Fruit fly (Drosophila melanogaster) whole organism, embryonic: ENCODE data around the gene ND-B16.6.

ENCODE experiments used
- ATbp ChIP-seq: fragments of 200-800 bp; sonication (Bioruptor generic); optimal IDR thresholded peaks from 2 replicates; lab custom pipeline; 2017; ENCODE audit warnings: missing biosample characterization, mild to moderate bottlenecking, missing genetic modification characterization, missing genetic modification reagents
- Adf1 ChIP-seq: fragments of 200-800 bp; sonication (Bioruptor generic); IDR thresholded peaks from 2 replicates; pipeline ENCODE4 v1.3.6; 2022; ENCODE audit warnings: missing biosample characterization, missing genetic modification characterization
- CG12155 ChIP-seq: fragments of 200-800 bp; sonication (Bioruptor generic); optimal IDR thresholded peaks from 3 replicates; lab custom pipeline; 2016; ENCODE audit warnings: missing biosample characterization, missing genetic modification characterization
- CG12769 ChIP-seq: fragments of 200-800 bp; sonication (Bioruptor generic); optimal IDR thresholded peaks from 2 replicates; lab custom pipeline; 2019; ENCODE audit warnings: missing biosample characterization, mild to moderate bottlenecking, missing genetic modification characterization, moderate library complexity
- CG13296 ChIP-seq: fragments of 200-800 bp; sonication (Bioruptor generic); optimal IDR thresholded peaks from 3 replicates; lab custom pipeline; 2018; ENCODE audit warnings: missing biosample characterization, mild to moderate bottlenecking, missing genetic modification characterization
- CG13894 ChIP-seq: fragments of 200-800 bp; sonication (Bioruptor generic); optimal IDR thresholded peaks from 3 replicates; lab custom pipeline; 2018; ENCODE audit warnings: missing biosample characterization, mild to moderate bottlenecking, missing genetic modification characterization, moderate library complexity
- CG1529 ChIP-seq: fragments of 200-800 bp; sonication (Bioruptor generic); optimal IDR thresholded peaks from 3 replicates; lab custom pipeline; 2018; ENCODE audit warnings: missing biosample characterization, missing genetic modification characterization
- CG15696 ChIP-seq: fragments of 200-800 bp; sonication (Bioruptor generic); optimal IDR thresholded peaks from 2 replicates; lab custom pipeline; 2019; ENCODE audit warnings: missing biosample characterization, mild to moderate bottlenecking, missing genetic modification characterization, moderate library complexity
- CG17612 ChIP-seq: fragments of 200-800 bp; sonication (Bioruptor generic); IDR thresholded peaks from 2 replicates; pipeline ENCODE4 v1.3.6; 2022; ENCODE audit warnings: missing biosample characterization, missing genetic modification characterization
- CG1832 ChIP-seq: fragments of 200-800 bp; sonication (Bioruptor generic); optimal IDR thresholded peaks from 2 replicates; lab custom pipeline; 2017; ENCODE audit warnings: missing biosample characterization, mild to moderate bottlenecking, missing genetic modification characterization, inconsistent platforms
- CG42726 ChIP-seq: fragments of 200-800 bp; sonication (Bioruptor generic); IDR thresholded peaks from 2 replicates; pipeline ENCODE4 v1.3.6; 2022; ENCODE audit warnings: missing biosample characterization, missing genetic modification characterization; ENCODE audit not compliant: partially characterized antibody
- CG6175 ChIP-seq: fragments of 200-800 bp; sonication (Bioruptor generic); IDR thresholded peaks from 3 replicates; pipeline ENCODE4 v1.3.6; 2022; ENCODE audit warnings: missing biosample characterization, missing genetic modification characterization
- CG7357 ChIP-seq: fragments of 200-800 bp; sonication (Bioruptor generic); IDR thresholded peaks from 3 replicates; pipeline ENCODE4 v1.3.6; 2022; ENCODE audit warnings: missing biosample characterization, missing genetic modification characterization
- CG8089 ChIP-seq: fragments of 200-800 bp; sonication (Bioruptor generic); optimal IDR thresholded peaks from 3 replicates; lab custom pipeline; 2016; ENCODE audit warnings: missing biosample characterization, missing genetic modification characterization
- CG8944 ChIP-seq: fragments of 200-800 bp; sonication (Bioruptor generic); optimal IDR thresholded peaks from 3 replicates; lab custom pipeline; 2016; ENCODE audit warnings: missing biosample characterization, missing genetic modification characterization
- Dbx ChIP-seq: fragments of 200-800 bp; sonication (Bioruptor generic); IDR thresholded peaks from 3 replicates; pipeline ENCODE4 v1.3.6; 2022; ENCODE audit warnings: missing biosample characterization, missing genetic modification characterization
- Drgx ChIP-seq: fragments of 200-800 bp; sonication (Bioruptor generic); IDR thresholded peaks from 2 replicates; pipeline ENCODE4 v1.3.6; 2022; ENCODE audit warnings: missing biosample characterization, missing genetic modification characterization
- Gug ChIP-seq: fragments of 200-800 bp; sonication (Bioruptor generic); IDR thresholded peaks from 4 replicates; pipeline ENCODE4 v1.3.6; 2022; ENCODE audit warnings: missing biosample characterization, missing genetic modification characterization
- HLH4C ChIP-seq: fragments of 200-800 bp; sonication (Bioruptor generic); IDR thresholded peaks from 3 replicates; pipeline ENCODE4 v1.3.6; 2022; ENCODE audit warnings: missing biosample characterization, missing genetic modification characterization; ENCODE audit not compliant: partially characterized antibody
- NK7.1 ChIP-seq: fragments of 200-800 bp; sonication (Bioruptor generic); optimal IDR thresholded peaks from 3 replicates; lab custom pipeline; 2016; ENCODE audit warnings: missing biosample characterization, missing genetic modification characterization
- Oaz ChIP-seq: fragments of 200-800 bp; sonication (Bioruptor generic); IDR thresholded peaks from 2 replicates; pipeline ENCODE4 v1.3.6; 2022; ENCODE audit warnings: missing biosample characterization, missing genetic modification characterization
- Six4 ChIP-seq: fragments of 200-800 bp; sonication (Bioruptor generic); optimal IDR thresholded peaks from 2 replicates; lab custom pipeline; 2016; ENCODE audit warnings: missing biosample characterization, missing genetic modification characterization
- al ChIP-seq: fragments of 200-800 bp; sonication (Bioruptor generic); IDR thresholded peaks from 2 replicates; pipeline ENCODE4 v1.3.6; 2022; ENCODE audit warnings: missing biosample characterization, missing genetic modification characterization
- bab2 ChIP-seq: fragments of 200-800 bp; sonication (Bioruptor generic); optimal IDR thresholded peaks from 2 replicates; lab custom pipeline; 2016; ENCODE audit warnings: missing biosample characterization, missing genetic modification characterization
- bsh ChIP-seq, 2 experiments: fragments of 200-800 bp; sonication (Bioruptor generic); optimal IDR thresholded peaks; 2 replicates each; lab custom pipeline; 2017 to 2018; ENCODE audit warnings: mild to moderate bottlenecking in 2 of 2, missing biosample characterization in 2 of 2, missing genetic modification characterization in 2 of 2, moderate library complexity in 1 of 2
- dpn ChIP-seq, 2 experiments: fragments of 200-800 bp; sonication (Bioruptor generic); optimal IDR thresholded peaks; 3 replicates each; lab custom pipeline; 2016; ENCODE audit warnings: missing biosample characterization in 2 of 2, missing genetic modification characterization in 2 of 2
- jumu ChIP-seq: fragments of 200-800 bp; sonication (Bioruptor generic); optimal IDR thresholded peaks from 3 replicates; lab custom pipeline; 2016; ENCODE audit warnings: missing biosample characterization, missing genetic modification characterization
- nau ChIP-seq: fragments of 200-800 bp; sonication (Bioruptor generic); optimal IDR thresholded peaks from 3 replicates; lab custom pipeline; 2017; ENCODE audit warnings: missing biosample characterization, mild to moderate bottlenecking, missing genetic modification characterization, missing genetic modification reagents
- pan ChIP-seq, 4 experiments: fragments of >200 bp in 3 of 4; fragments of 200-800 bp in 1 of 4; sonication (Bioruptor generic) in 1 of 4; optimal IDR thresholded peaks in 3 of 4; IDR thresholded peaks in 1 of 4; 2 replicates each; pipeline versions ENCODE4 v1.3.6 to Lab custom; 2017 to 2022; ENCODE audit warnings: missing biosample characterization in 2 of 4, missing genetic modification characterization in 2 of 4, mixed read lengths in 1 of 4
- pros ChIP-seq: fragments of 200-800 bp; sonication (Bioruptor generic); optimal IDR thresholded peaks from 3 replicates; lab custom pipeline; 2019; ENCODE audit warnings: missing biosample characterization, mild to moderate bottlenecking, missing genetic modification characterization, moderate library complexity
- ranshi ChIP-seq: fragments of 200-800 bp; sonication (Bioruptor generic); IDR thresholded peaks from 2 replicates; pipeline ENCODE4 v1.3.6; 2022; ENCODE audit warnings: missing biosample characterization, missing genetic modification characterization
- repo ChIP-seq: fragments of 200-800 bp; sonication (Bioruptor generic); optimal IDR thresholded peaks from 2 replicates; lab custom pipeline; 2016; ENCODE audit warnings: missing biosample characterization, missing genetic modification characterization
- sens ChIP-seq: fragments of 200-800 bp; sonication (Bioruptor generic); peaks from one replicate; lab custom pipeline; 2016; ENCODE audit warnings: missing biosample characterization, missing genetic modification characterization
- sens-2 ChIP-seq: fragments of 200-800 bp; sonication (Bioruptor generic); IDR thresholded peaks from 2 replicates; pipeline ENCODE4 v1.3.6; 2022; ENCODE audit warnings: missing biosample characterization, missing genetic modification characterization
- slbo ChIP-seq: fragments of 200-800 bp; sonication (Bioruptor generic); IDR thresholded peaks from 2 replicates; pipeline ENCODE4 v1.3.6; 2022; ENCODE audit warnings: missing biosample characterization, missing genetic modification characterization
- tgo ChIP-seq: fragments of 200-800 bp; sonication (Bioruptor generic); IDR thresholded peaks from 3 replicates; pipeline ENCODE4 v1.3.6; 2022; ENCODE audit warnings: missing biosample characterization, missing genetic modification characterization

The ND-B16.6 gene

DNA sequence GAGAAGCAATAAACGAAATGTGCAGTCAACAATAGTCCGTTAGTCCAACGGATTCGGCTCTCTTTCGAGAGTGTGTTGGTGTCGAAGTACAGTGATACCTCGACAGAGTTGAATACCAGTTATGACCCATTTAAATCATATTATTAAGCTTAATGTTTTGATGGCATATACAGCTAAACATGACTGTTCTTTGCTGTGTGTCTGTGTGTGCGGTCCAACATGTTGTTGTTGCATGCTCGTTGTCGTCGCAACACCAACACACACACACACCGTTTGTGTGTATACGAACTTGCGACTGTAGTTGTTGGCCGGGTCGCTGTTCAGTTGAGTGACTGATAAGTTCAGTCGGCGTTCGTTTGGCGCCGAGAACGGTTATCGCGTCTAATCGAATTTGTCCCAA is 41.3 kb downstream of the ND-B16.6 start, which contains the start of gene CG15894 (continued):
- TF ChIP-seq ranshi (GFP tag; lab: Robert Waterston, UW) (peak; percentile 18; the same call in 1 of the 2 replicates), ATbp (no peak), jumu (GFP tag; lab: Kevin White, UChicago) (no peak), NK7.1 (GFP tag; lab: Kevin White, UChicago) (no peak), Gug (no peak), Six4 (no peak), repo (no peak), Dbx (GFP tag; lab: Robert Waterston, UW) (no peak), pan (optimal IDR thresholded peaks at IDR 0.05; lab: Kevin White, UChicago) (no peak), pan (GFP tag; optimal IDR thresholded peaks at IDR 0.05 in 1 of 2, IDR thresholded peaks at IDR 0.05 in 1 of 2) (no peak), pros (no peak), CG8089 (no peak), HLH4C (GFP tag; lab: Robert Waterston, UW) (no peak), al (GFP tag; lab: Robert Waterston, UW) (no peak), CG8944 (GFP tag; lab: Kevin White, UChicago) (no peak), CG13894 (tag; lab: Kevin White, UChicago) (peak; percentile 12), tgo (GFP tag; lab: Robert Waterston, UW) (no peak), CG15696 (tag; lab: Kevin White, UChicago) (no peak), CG42726 (GFP tag; lab: Robert Waterston, UW) (no peak), dpn (GFP tag; optimal IDR thresholded peaks at IDR 0.05; lab: Kevin White, UChicago) (no peak), bsh (GFP tag; optimal IDR thresholded peaks at IDR 0.05; lab: Kevin White, UChicago) (no peak), CG12769 (tag; lab: Kevin White, UChicago) (peak; percentile 9), sens-2 (no peak), Oaz (no peak), sens (GFP tag; lab: Kevin White, UChicago) (peak; percentile 68), CG13296 (GFP tag; lab: Kevin White, UChicago) (peak; percentile 8), CG17612 (GFP tag; lab: Robert Waterston, UW) (no peak), CG1529 (GFP tag; lab: Kevin White, UChicago) (no peak)

DNA sequence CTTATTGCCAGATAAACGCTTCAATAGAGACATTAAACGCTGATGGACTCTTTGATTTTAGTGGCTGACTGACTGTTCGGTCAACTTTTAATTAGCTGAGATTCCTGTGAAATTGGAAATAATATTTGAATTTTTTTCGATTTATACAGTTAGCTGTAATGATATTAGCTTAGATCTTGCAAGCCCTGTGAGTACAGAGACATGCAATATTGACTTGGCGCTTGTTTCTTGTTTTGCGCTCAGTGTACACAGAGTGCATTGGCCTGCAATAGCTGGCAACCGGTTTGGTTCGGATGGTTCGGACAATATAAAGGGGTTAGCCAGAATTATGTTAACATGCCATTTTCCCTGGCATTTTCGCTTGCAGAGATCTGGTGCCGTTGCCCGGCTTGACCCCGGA is 44.9 kb downstream of the ND-B16.6 start:
- TF ChIP-seq Drgx (GFP tag; lab: Robert Waterston, UW): peak; percentile 47; the same call in 1 of the 2 replicates
- no peak for TF ChIP-seq sens (GFP tag; lab: Kevin White, UChicago)

dm6 chrX:6304203-6304602 is 46.0 kb downstream of the ND-B16.6 start:
- TF ChIP-seq slbo (GFP tag; lab: Robert Waterston, UW): no peak
- no peak for TF ChIP-seq bab2 (GFP tag; lab: Kevin White, UChicago)
- TF ChIP-seq Drgx (GFP tag; lab: Robert Waterston, UW): peak; percentile 26; the same call in 1 of the 2 replicates
- no peak for TF ChIP-seq nau (GFP tag; lab: Kevin White, UChicago)

DNA sequence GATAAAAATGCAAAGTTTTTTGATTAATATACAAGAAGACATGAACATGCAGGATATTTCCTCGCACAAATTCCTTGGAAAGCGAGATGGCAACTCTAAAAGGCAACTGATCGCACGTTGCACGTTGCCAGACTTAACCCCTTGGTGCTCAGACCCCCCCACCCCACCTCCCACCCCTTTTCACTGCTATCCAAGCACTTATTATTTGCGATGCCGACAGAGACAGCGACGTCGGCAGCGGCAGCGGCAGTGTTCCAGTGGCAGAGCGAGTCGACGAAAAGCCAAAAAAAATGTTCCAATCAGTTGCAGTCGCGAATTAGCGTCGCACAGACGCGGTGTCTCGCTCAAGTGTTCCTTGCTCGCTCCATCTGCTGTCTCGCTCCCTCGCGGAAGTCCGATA is 46.5 kb downstream of the ND-B16.6 start, which contains the start of gene CG3823:
TSS of gene CG3823 (plus strand) at position 301 of the 400 bp plus-strand sequence.
- TF ChIP-seq Adf1 (GFP tag; lab: Robert Waterston, UW) (peak; percentile 61), CG1832 (peak; percentile 21), CG6175 (GFP tag; lab: Robert Waterston, UW) (0 out of 3 replicates have a peak, but pooled peaks have one; percentile 18), CG7357 (no peak), CG12155 (GFP tag; lab: Kevin White, UChicago) (no peak)
